Fruit fly (Drosophila melanogaster) S2 (cell line): ENCODE results near the gene PolE2.

Experiments
- CG8478 ChIP-seq: fragments of >200 bp; optimal IDR thresholded peaks from 2 replicates; lab custom pipeline; 2018
- CTCF ChIP-seq, 2 experiments: fragments of >200 bp; optimal IDR thresholded peaks; 2 replicates each; lab custom pipeline; 2018

DNA sequence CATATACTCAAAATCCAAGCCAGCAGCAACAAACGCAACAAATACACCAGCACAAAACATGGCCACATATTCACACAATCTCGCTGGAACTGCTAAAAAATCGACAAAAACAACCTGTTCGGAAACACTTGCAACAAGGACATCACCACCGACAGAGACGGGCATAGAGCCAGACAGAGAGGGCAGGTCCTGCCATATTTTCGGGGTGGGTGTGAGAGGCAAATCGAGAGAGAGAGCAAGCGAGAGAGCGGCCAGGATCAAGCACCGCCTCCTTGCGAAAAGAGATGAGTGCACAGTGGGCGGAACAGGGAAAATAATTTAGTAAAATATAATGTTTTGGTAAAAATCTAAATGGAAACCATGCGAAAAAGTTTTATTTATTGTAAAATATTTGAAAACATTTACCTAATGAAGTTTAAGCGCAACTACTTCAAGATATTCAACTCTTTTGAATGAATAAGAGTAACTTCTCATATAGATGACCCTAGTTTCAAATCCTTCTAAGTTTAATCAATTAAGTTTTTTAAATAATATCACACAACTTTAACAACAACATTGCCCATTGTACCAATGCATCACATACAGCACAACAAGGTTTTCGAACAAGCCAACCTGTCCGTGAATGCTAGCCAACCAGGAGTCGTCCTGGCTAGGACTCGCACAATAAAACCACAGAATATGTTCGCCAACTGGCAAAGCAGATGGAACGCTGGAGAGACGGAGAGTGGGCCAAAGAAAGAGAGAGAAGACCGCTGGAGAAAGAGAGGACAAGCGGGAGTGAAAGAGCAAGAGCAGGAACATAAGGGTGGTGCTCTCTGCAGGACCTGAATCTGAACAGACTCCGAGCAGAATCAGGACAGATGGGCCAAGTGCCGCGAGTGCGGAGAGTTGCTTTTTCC, 15.7 kb downstream of the PolE2 start:
- peak in 1 of 2 experiments; percentile 28 for TF ChIP-seq CTCF (optimal IDR thresholded peaks at IDR 0.05; lab: Kevin White, UChicago)
- no peak for TF ChIP-seq CG8478 (lab: Kevin White, UChicago)
